Worm (Caenorhabditis elegans): ENCODE results near the gene C28D4.8.

DNA sequence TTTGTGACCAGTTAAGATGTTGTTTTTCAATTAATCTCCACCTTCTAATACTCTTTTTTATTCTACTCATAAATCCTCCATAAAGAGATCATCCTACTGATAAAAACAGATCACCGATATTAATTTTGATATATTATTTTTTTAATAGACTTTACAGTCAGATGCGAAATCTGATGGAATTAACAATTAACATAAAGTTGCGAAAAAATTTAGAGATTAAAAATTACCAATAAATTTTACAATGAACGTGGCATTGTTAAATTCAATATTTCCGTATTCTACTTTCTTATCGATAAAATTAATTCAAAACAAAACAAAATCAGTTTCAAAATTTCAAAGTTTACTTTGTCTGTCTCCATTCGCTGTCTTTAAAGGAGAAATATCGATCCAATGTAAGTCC lies 35.5 kb downstream of the C28D4.8 start, which contains the start of gene K01H12.4:
- no peak for TF ChIP-seq ztf-29 (GFP tag; IDR thresholded peaks at IDR 0.05)
- TF ChIP-seq ztf-23 (GFP tag; IDR thresholded peaks at IDR 0.05): no peak
- no peak for TF ChIP-seq med-1 (GFP tag; optimal IDR thresholded peaks at IDR 0.05; ENCODE audit: insufficient read depth)
- no peak for TF ChIP-seq klf-2 (GFP tag; conservative IDR thresholded peaks at IDR 0.05)
- TF ChIP-seq flt-1 (GFP tag; IDR thresholded peaks at IDR 0.05): no peak
- TF ChIP-seq cog-1 (tag; optimal IDR thresholded peaks at IDR 0.05): no peak
- TF ChIP-seq T22C8.4 (GFP tag; IDR thresholded peaks at IDR 0.05): no peak
- TF ChIP-seq tab-1 (GFP tag; IDR thresholded peaks at IDR 0.05): no peak
- TF ChIP-seq ref-1 (GFP tag; conservative IDR thresholded peaks at IDR 0.05): no peak
